Fruit fly (Drosophila melanogaster) whole organism, embryonic: Measurements from ENCODE around the gene Pgls.

Source experiments
- CG10267 ChIP-seq: fragments of 200-800 bp; sonication (Bioruptor generic); optimal IDR thresholded peaks from 2 replicates; lab custom pipeline; 2018; ENCODE audit warnings: missing biosample characterization, mild to moderate bottlenecking, missing genetic modification characterization, moderate library complexity
- CG10543 ChIP-seq: fragments of 200-800 bp; sonication (Bioruptor generic); optimal IDR thresholded peaks from 3 replicates; lab custom pipeline; 2017; ENCODE audit warnings: missing biosample characterization, mild to moderate bottlenecking, missing genetic modification characterization, moderate library complexity
- CG12744 ChIP-seq: fragments of 200-800 bp; sonication (Bioruptor generic); optimal IDR thresholded peaks from 2 replicates; lab custom pipeline; 2016; ENCODE audit warnings: missing biosample characterization, missing genetic modification characterization
- CG17328 ChIP-seq: fragments of 200-800 bp; sonication (Bioruptor generic); IDR thresholded peaks from 2 replicates; pipeline ENCODE4 v1.3.6; 2022; ENCODE audit warnings: missing biosample characterization, missing genetic modification characterization
- CG31224 ChIP-seq: fragments of 200-800 bp; sonication (Bioruptor generic); IDR thresholded peaks from 2 replicates; pipeline ENCODE4 v1.3.6; 2022; ENCODE audit warnings: missing biosample characterization, missing genetic modification characterization
- CG32767 ChIP-seq: fragments of 200-800 bp; sonication (Bioruptor generic); IDR thresholded peaks from 2 replicates; pipeline ENCODE4 v1.3.6; 2022; ENCODE audit warnings: missing biosample characterization, missing genetic modification characterization
- CG32772 ChIP-seq: fragments of 200-800 bp; sonication (Bioruptor generic); IDR thresholded peaks from 2 replicates; pipeline ENCODE4 v1.3.6; 2022; ENCODE audit warnings: missing biosample characterization, missing genetic modification characterization
- CG3281 ChIP-seq: fragments of 200-800 bp; sonication (Bioruptor generic); optimal IDR thresholded peaks from 3 replicates; lab custom pipeline; 2017; ENCODE audit warnings: missing biosample characterization, mild to moderate bottlenecking, missing genetic modification characterization
- CG3726 ChIP-seq: fragments of 200-800 bp; sonication (Bioruptor generic); IDR thresholded peaks from 3 replicates; pipeline ENCODE4, ENCODE4 v1.3.6; 2022; ENCODE audit warnings: missing biosample characterization, missing genetic modification characterization
- CG4328 ChIP-seq: fragments of 200-800 bp; sonication (Bioruptor generic); optimal IDR thresholded peaks from 3 replicates; lab custom pipeline; 2017; ENCODE audit warnings: missing biosample characterization, missing genetic modification reagents, missing genetic modification characterization
- CG7745 ChIP-seq: fragments of 200-800 bp; sonication (Bioruptor generic); optimal IDR thresholded peaks from 2 replicates; lab custom pipeline; 2018; ENCODE audit warnings: missing biosample characterization, mild to moderate bottlenecking, missing genetic modification characterization, moderate library complexity
- CG8478 ChIP-seq: fragments of >200 bp; optimal IDR thresholded peaks from 2 replicates; lab custom pipeline; 2018
- CG9437 ChIP-seq: fragments of 200-800 bp; sonication (Bioruptor generic); optimal IDR thresholded peaks from 2 replicates; lab custom pipeline; 2018; ENCODE audit warnings: missing biosample characterization, mild to moderate bottlenecking, missing genetic modification characterization
- CG9609 ChIP-seq: fragments of 200-800 bp; sonication (Bioruptor generic); optimal IDR thresholded peaks from 3 replicates; lab custom pipeline; 2016; ENCODE audit warnings: missing biosample characterization, missing genetic modification characterization
- CHES-1-like ChIP-seq: fragments of 200-800 bp; sonication (Bioruptor generic); optimal IDR thresholded peaks from 2 replicates; lab custom pipeline; 2016; ENCODE audit warnings: missing biosample characterization, missing genetic modification characterization
- Eip74EF ChIP-seq, 2 experiments: fragments of 200-800 bp in 1 of 2; fragments of >200 bp in 1 of 2; sonication (Bioruptor generic) in 1 of 2; optimal IDR thresholded peaks; 2 replicates each; lab custom pipeline; 2017 to 2019; ENCODE audit warnings: missing biosample characterization in 2 of 2, missing genetic modification characterization in 2 of 2, mild to moderate bottlenecking in 1 of 2, moderate library complexity in 1 of 2
- Hand ChIP-seq: fragments of 200-800 bp; sonication (Bioruptor generic); optimal IDR thresholded peaks from 2 replicates; lab custom pipeline; 2017; ENCODE audit warnings: mild to moderate bottlenecking, missing biosample characterization, missing genetic modification reagents, missing genetic modification characterization
- Hmr ChIP-seq: fragments of 200-800 bp; sonication (Bioruptor generic); optimal IDR thresholded peaks from 3 replicates; lab custom pipeline; 2017; ENCODE audit warnings: mild to moderate bottlenecking, missing biosample characterization, missing genetic modification reagents, missing genetic modification characterization
- Hmx ChIP-seq: fragments of 200-800 bp; sonication (Bioruptor generic); optimal IDR thresholded peaks from 2 replicates; lab custom pipeline; 2016; ENCODE audit warnings: missing biosample characterization, missing genetic modification characterization
- PHDP ChIP-seq: fragments of 200-800 bp; sonication (Bioruptor generic); optimal IDR thresholded peaks from 3 replicates; lab custom pipeline; 2018; ENCODE audit warnings: missing biosample characterization, mild to moderate bottlenecking, missing genetic modification characterization, moderate library complexity
- Pdp1 ChIP-seq, 2 experiments: fragments of 200-800 bp; sonication (Bioruptor generic); optimal IDR thresholded peaks; 3 replicates each; lab custom pipeline; 2016; ENCODE audit warnings: missing biosample characterization in 2 of 2, missing genetic modification characterization in 2 of 2, mild to moderate bottlenecking in 1 of 2, moderate library complexity in 1 of 2
- Stat92E ChIP-seq, 3 experiments: fragments of >200 bp in 2 of 3; fragments of 200-800 bp in 1 of 3; sonication (Bioruptor generic) in 1 of 3; optimal IDR thresholded peaks; 2 replicates each; lab custom pipeline; 2017 to 2019; ENCODE audit warnings: missing biosample characterization in 3 of 3, missing genetic modification characterization in 3 of 3, mild to moderate bottlenecking in 1 of 3, moderate library complexity in 1 of 3
- al ChIP-seq: fragments of 200-800 bp; sonication (Bioruptor generic); IDR thresholded peaks from 2 replicates; pipeline ENCODE4 v1.3.6; 2022; ENCODE audit warnings: missing biosample characterization, missing genetic modification characterization
- amos ChIP-seq: fragments of 200-800 bp; sonication (Bioruptor generic); IDR thresholded peaks from 2 replicates; pipeline ENCODE4 v1.3.6; 2022; ENCODE audit warnings: missing biosample characterization, missing genetic modification characterization; ENCODE audit not compliant: partially characterized antibody
- az2 ChIP-seq: fragments of 200-800 bp; sonication (Bioruptor generic); optimal IDR thresholded peaks from 3 replicates; lab custom pipeline; 2016; ENCODE audit warnings: missing biosample characterization, missing genetic modification characterization
- bbx ChIP-seq: fragments of 200-800 bp; sonication (Bioruptor generic); IDR thresholded peaks from 2 replicates; pipeline ENCODE4 v1.3.6; 2022; ENCODE audit warnings: missing biosample characterization, missing genetic modification characterization; ENCODE audit not compliant: partially characterized antibody
- crol ChIP-seq: fragments of 200-800 bp; sonication (Bioruptor generic); IDR thresholded peaks from 2 replicates; pipeline ENCODE4 v1.3.6; 2022; ENCODE audit warnings: missing biosample characterization, missing genetic modification characterization
- da ChIP-seq: fragments of 200-800 bp; sonication (Bioruptor generic); optimal IDR thresholded peaks from 2 replicates; lab custom pipeline; 2016; ENCODE audit warnings: missing biosample characterization, missing genetic modification characterization
- exex ChIP-seq: fragments of 200-800 bp; sonication (Bioruptor generic); optimal IDR thresholded peaks from 4 replicates; lab custom pipeline; 2018; ENCODE audit warnings: missing biosample characterization, mild to moderate bottlenecking, missing genetic modification characterization, moderate library complexity
- ftz-f1 ChIP-seq: fragments of 200-800 bp; sonication (Bioruptor generic); optimal IDR thresholded peaks from 2 replicates; lab custom pipeline; 2016; ENCODE audit warnings: missing biosample characterization, missing genetic modification characterization
- gro ChIP-seq: fragments of 200-800 bp; sonication (Bioruptor generic); optimal IDR thresholded peaks from 2 replicates; lab custom pipeline; 2016; ENCODE audit warnings: missing biosample characterization, missing genetic modification characterization
- ham ChIP-seq: fragments of 200-800 bp; sonication (Bioruptor generic); IDR thresholded peaks from 2 replicates; pipeline ENCODE4 v1.3.6; 2022; ENCODE audit warnings: missing biosample characterization, missing genetic modification characterization
- ken ChIP-seq: fragments of 200-800 bp; sonication (Bioruptor generic); IDR thresholded peaks from 3 replicates; pipeline ENCODE4 v1.3.6; 2022; ENCODE audit warnings: missing biosample characterization, missing genetic modification characterization
- maf-S ChIP-seq: fragments of 200-800 bp; sonication (Bioruptor generic); optimal IDR thresholded peaks from 2 replicates; lab custom pipeline; 2016; ENCODE audit warnings: missing biosample characterization, missing genetic modification characterization
- mirr ChIP-seq: fragments of 200-800 bp; sonication (Bioruptor generic); optimal IDR thresholded peaks from 3 replicates; lab custom pipeline; 2018; ENCODE audit warnings: missing biosample characterization, mild to moderate bottlenecking, missing genetic modification characterization
- nerfin-1 ChIP-seq: fragments of 200-800 bp; sonication (Bioruptor generic); optimal IDR thresholded peaks from 3 replicates; lab custom pipeline; 2019; ENCODE audit warnings: missing biosample characterization, mild to moderate bottlenecking, missing genetic modification characterization, moderate library complexity
- otp ChIP-seq: fragments of 200-800 bp; sonication (Bioruptor generic); IDR thresholded peaks from 3 replicates; pipeline ENCODE4, ENCODE4 v1.3.6; 2022; ENCODE audit warnings: missing biosample characterization, missing genetic modification characterization
- prd ChIP-seq, 3 experiments: fragments of >200 bp in 2 of 3; fragments of 200-800 bp in 1 of 3; sonication (Bioruptor generic) in 1 of 3; optimal IDR thresholded peaks in 2 of 3; IDR thresholded peaks in 1 of 3; 2 replicates in 2 of 3; 3 replicates in 1 of 3; pipeline versions ENCODE4 v1.3.6 to Lab custom; 2017 to 2022; ENCODE audit warnings: missing biosample characterization in 1 of 3, missing genetic modification characterization in 1 of 3
- psq ChIP-seq: fragments of 200-800 bp; sonication (Bioruptor generic); optimal IDR thresholded peaks from 2 replicates; lab custom pipeline; 2017; ENCODE audit warnings: missing biosample characterization, missing genetic modification characterization
- sd ChIP-seq: fragments of 200-800 bp; sonication (Bioruptor generic); optimal IDR thresholded peaks from 3 replicates; lab custom pipeline; 2018; ENCODE audit warnings: missing biosample characterization, mild to moderate bottlenecking, missing genetic modification characterization, moderate library complexity
- sens ChIP-seq: fragments of 200-800 bp; sonication (Bioruptor generic); peaks from one replicate; lab custom pipeline; 2016; ENCODE audit warnings: missing biosample characterization, missing genetic modification characterization
- seq ChIP-seq: fragments of 200-800 bp; sonication (Bioruptor generic); IDR thresholded peaks from 2 replicates; pipeline ENCODE4 v1.3.6; 2022; ENCODE audit warnings: missing biosample characterization, missing genetic modification characterization
- slp2 ChIP-seq: fragments of 200-800 bp; sonication (Bioruptor generic); optimal IDR thresholded peaks from 2 replicates; lab custom pipeline; 2016; ENCODE audit warnings: missing biosample characterization, missing genetic modification characterization
- sob ChIP-seq: fragments of 200-800 bp; sonication (Bioruptor generic); IDR thresholded peaks from 2 replicates; pipeline ENCODE4 v1.3.6; 2022; ENCODE audit warnings: missing biosample characterization, missing genetic modification characterization
- tll ChIP-seq, 2 experiments: fragments of 200-800 bp in 1 of 2; fragments of >200 bp in 1 of 2; sonication (Bioruptor generic) in 1 of 2; optimal IDR thresholded peaks; 2 replicates each; lab custom pipeline; 2017 to 2019; ENCODE audit warnings: missing biosample characterization in 2 of 2, missing genetic modification characterization in 2 of 2, mild to moderate bottlenecking in 1 of 2, moderate library complexity in 1 of 2
- vvl ChIP-seq: fragments of 200-800 bp; sonication (Bioruptor generic); IDR thresholded peaks from 2 replicates; pipeline ENCODE4 v1.3.6; 2022; ENCODE audit warnings: missing biosample characterization, missing genetic modification characterization
- yki ChIP-seq: fragments of >200 bp; optimal IDR thresholded peaks from 3 replicates; lab custom pipeline; 2018
- z ChIP-seq: fragments of 200-800 bp; sonication (Bioruptor generic); IDR thresholded peaks from 3 replicates; pipeline ENCODE4 v1.3.6; 2022; ENCODE audit warnings: missing biosample characterization, missing genetic modification characterization
- zf30C ChIP-seq: fragments of 200-800 bp; sonication (Bioruptor generic); optimal IDR thresholded peaks from 3 replicates; lab custom pipeline; 2018; ENCODE audit warnings: missing biosample characterization, mild to moderate bottlenecking, missing genetic modification characterization

Gene Pgls

DNA sequence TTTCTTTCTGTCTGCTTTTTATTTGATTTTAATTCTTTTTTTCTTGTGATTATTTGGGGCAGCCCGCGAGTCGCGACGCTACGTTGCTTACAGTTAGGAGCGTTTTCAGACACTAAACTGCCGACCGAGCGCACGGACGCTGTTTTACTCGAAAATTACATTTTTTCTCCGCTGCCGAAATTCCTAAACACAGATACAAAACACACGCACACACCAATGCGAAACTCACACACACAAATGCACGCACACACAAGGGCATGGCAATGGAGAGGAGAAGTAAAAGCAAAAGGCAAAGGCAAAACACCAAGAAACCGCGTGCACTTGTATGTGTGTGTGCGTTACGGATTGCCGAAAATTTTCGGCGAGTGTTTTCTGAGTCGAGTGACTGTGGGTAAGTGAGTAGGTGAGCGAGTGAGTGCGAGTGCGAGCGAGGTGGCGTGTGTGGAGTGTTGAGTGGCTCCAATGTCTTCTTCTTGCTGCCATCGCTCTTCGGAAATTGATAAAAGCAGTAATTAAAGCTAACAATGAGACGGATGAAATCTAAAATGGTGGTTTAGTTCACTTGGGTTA lies 31.6 kb upstream of the Pgls start (continued):
- TF ChIP-seq CG10543 (GFP tag; lab: Kevin White, UChicago) (peak; percentile 49), vvl (GFP tag; lab: Robert Waterston, UW) (0 out of 2 replicates have a peak, but pooled peaks have one; percentile 21), prd (optimal IDR thresholded peaks at IDR 0.05; lab: Kevin White, UChicago) (no peak), prd (GFP tag; IDR thresholded peaks at IDR 0.05; lab: Robert Waterston, UW) (no peak), da (GFP tag; lab: Kevin White, UChicago) (no peak), tll (GFP tag; optimal IDR thresholded peaks at IDR 0.05; lab: Kevin White, UChicago) (peak in 1 of 2 experiments; percentile 70), PHDP (tag; lab: Kevin White, UChicago) (no peak), Pdp1 (GFP tag; optimal IDR thresholded peaks at IDR 0.05; lab: Kevin White, UChicago) (peak in 1 of 2 experiments; percentile 65), sob (peak; percentile 14; the same call in 1 of the 2 replicates), CG8478 (lab: Kevin White, UChicago) (peak; percentile 92), CG7745 (tag; lab: Kevin White, UChicago) (peak; percentile 56), Stat92E (GFP tag; optimal IDR thresholded peaks at IDR 0.05; lab: Kevin White, UChicago) (peak in 1 of 3 experiments; percentile 49), CG17328 (GFP tag; lab: Robert Waterston, UW) (0 out of 2 replicates have a peak, but pooled peaks have one; percentile 16), crol (GFP tag; lab: Robert Waterston, UW) (peak; percentile 70), az2 (GFP tag; lab: Kevin White, UChicago) (no peak), CHES-1-like (GFP tag; lab: Kevin White, UChicago) (peak; percentile 24), CG3726 (GFP tag; lab: Robert Waterston, UW) (no peak), slp2 (no peak), CG31224 (no peak), zf30C (peak; percentile 82), yki (no peak), mirr (peak; percentile 67), nerfin-1 (peak; percentile 71), CG9609 (GFP tag; lab: Kevin White, UChicago) (no peak), z (peak; percentile 100), CG4328 (GFP tag; lab: Kevin White, UChicago) (no peak), CG32772 (GFP tag; lab: Robert Waterston, UW) (0 out of 2 replicates have a peak, but pooled peaks have one; percentile 22), ham (no peak), al (no peak), CG32767 (0 out of 2 replicates have a peak, but pooled peaks have one; percentile 10), ftz-f1 (GFP tag; lab: Kevin White, UChicago) (peak; percentile 92), gro (peak; percentile 46), maf-S (GFP tag; lab: Kevin White, UChicago) (no peak), CG10267 (tag; lab: Kevin White, UChicago) (no peak), CG9437 (GFP tag; lab: Kevin White, UChicago) (peak; percentile 1), Hmx (no peak), CG12744 (GFP tag; lab: Kevin White, UChicago) (no peak), Eip74EF (GFP tag; optimal IDR thresholded peaks at IDR 0.05; lab: Kevin White, UChicago) (no peak), sens (GFP tag; lab: Kevin White, UChicago) (peak; percentile 70), CG3281 (GFP tag; lab: Kevin White, UChicago) (no peak), psq (peak; percentile 19), exex (tag; lab: Kevin White, UChicago) (peak; percentile 47), bbx (GFP tag; lab: Robert Waterston, UW) (peak; percentile 62), Hmr (GFP tag; lab: Kevin White, UChicago) (peak; percentile 10), seq (peak; percentile 25; the same call in 1 of the 2 replicates), amos (peak; percentile 52; the same call in 1 of the 2 replicates), Hand (GFP tag; lab: Kevin White, UChicago) (no peak), otp (0 out of 3 replicates have a peak, but pooled peaks have one; percentile 31), sd (tag; lab: Kevin White, UChicago) (peak; percentile 98), ken (GFP tag; lab: Robert Waterston, UW) (no peak)
